Worm (Caenorhabditis elegans): ENCODE measurements around the gene slrp-1.

- TF ChIP-seq lsy-27 (tag; optimal IDR thresholded peaks at IDR 0.05; ENCODE audit: borderline replicate concordance, insufficient read depth), result no peak
- TF ChIP-seq sptf-2 (GFP tag; optimal IDR thresholded peaks at IDR 0.05), result no peak
- no peak for TF ChIP-seq ztf-25 (GFP tag; IDR thresholded peaks at IDR 0.05)
- no peak for TF ChIP-seq repo-1 (tag; optimal IDR thresholded peaks at IDR 0.05)
- no peak for TF ChIP-seq nfyb-1 (GFP tag; IDR thresholded peaks at IDR 0.05)
- no peak for TF ChIP-seq let-526 (GFP tag; IDR thresholded peaks at IDR 0.05)
- TF ChIP-seq atf-7 (tag; optimal IDR thresholded peaks at IDR 0.05), result no peak
- TF ChIP-seq ets-4 (GFP tag; optimal IDR thresholded peaks at IDR 0.05), result no peak
- no peak for TF ChIP-seq ceh-40 (GFP tag; IDR thresholded peaks at IDR 0.05)
- TF ChIP-seq egl-18 (GFP tag; IDR thresholded peaks at IDR 0.05), result no peak
- no peak for TF ChIP-seq nfya-2 (GFP tag; IDR thresholded peaks at IDR 0.05)
- no peak for TF ChIP-seq snpc-3.4 (tag; optimal IDR thresholded peaks at IDR 0.05)
Observed at ce11 chrV:13575866-13576265, 10.2 kb downstream of the slrp-1 start.

Data from whole organism, young adult.